Worm (Caenorhabditis elegans): ENCODE measurements around the gene Y116A8A.4.

ce11 chrIV:16854790-16855189 lies 32.2 kb downstream of the Y116A8A.4 start, which contains the start of gene map-2:
- TF ChIP-seq lin-39 (tag; optimal IDR thresholded peaks at IDR 0.05) (no peak), elt-3 (tag; optimal IDR thresholded peaks at IDR 0.05) (no peak), nhr-28 (tag; optimal IDR thresholded peaks at IDR 0.05) (no peak), ceh-82 (tag; optimal IDR thresholded peaks at IDR 0.05) (no peak), pha-4 (tag; optimal IDR thresholded peaks at IDR 0.05) (no peak), mdl-1 (tag; optimal IDR thresholded peaks at IDR 0.05) (no peak), nhr-43 (tag; optimal IDR thresholded peaks at IDR 0.05; ENCODE audit: poor library complexity, severe bottlenecking) (no peak), zag-1 (tag; optimal IDR thresholded peaks at IDR 0.05) (no peak), elt-2 (tag; optimal IDR thresholded peaks at IDR 0.05) (no peak), fkh-2 (tag; optimal IDR thresholded peaks at IDR 0.05) (no peak), unc-39 (tag; optimal IDR thresholded peaks at IDR 0.05) (no peak), unc-62 (GFP tag; optimal IDR thresholded peaks at IDR 0.05) (no peak), egl-27 (tag; optimal IDR thresholded peaks at IDR 0.05) (no peak), R02D3.7 (tag; optimal IDR thresholded peaks at IDR 0.05) (no peak)

Measured in whole organism, L3 larva.